Worm (Caenorhabditis elegans) whole organism, late embryonic: ENCODE data around the gene anoh-1.

Experiments
- C38D4.7 ChIP-seq: fragments of 200-800 bp; sonication (Bioruptor generic); optimal IDR thresholded peaks from 2 replicates; lab custom pipeline; 2018; ENCODE audit warnings: mild to moderate bottlenecking, missing genetic modification characterization, moderate library complexity, missing compliant biosample characterization
- ama-1 ChIP-seq: fragments of 150-350 bp; optimal IDR thresholded peaks from 2 replicates; lab custom pipeline; 2014
- ceh-19 ChIP-seq: fragments of 200-800 bp; sonication (Bioruptor generic); optimal IDR thresholded peaks from 2 replicates; lab custom pipeline; 2018; ENCODE audit warnings: mild to moderate bottlenecking, missing genetic modification characterization, missing compliant biosample characterization
- ceh-2 ChIP-seq: sonication (generic microtip); optimal IDR thresholded peaks from 2 replicates; lab custom pipeline; 2016; ENCODE audit warnings: missing genotype, missing genetic modification characterization, missing compliant biosample characterization
- ceh-24 ChIP-seq: sonication (generic microtip); optimal IDR thresholded peaks from 2 replicates; lab custom pipeline; 2016; ENCODE audit warnings: mild to moderate bottlenecking, missing genetic modification characterization, missing compliant biosample characterization
- ceh-30 ChIP-seq: fragments of 150-350 bp; optimal IDR thresholded peaks from 2 replicates; lab custom pipeline; 2014; ENCODE audit warnings: missing biosample characterization, missing genetic modification characterization
- ceh-31 ChIP-seq: sonication (generic microtip); optimal IDR thresholded peaks from 2 replicates; lab custom pipeline; 2016; ENCODE audit warnings: missing genetic modification characterization, missing compliant biosample characterization
- ceh-34 ChIP-seq: sonication (generic microtip); optimal IDR thresholded peaks from 2 replicates; lab custom pipeline; 2016; ENCODE audit warnings: mild to moderate bottlenecking, missing genetic modification characterization, missing compliant biosample characterization
- ceh-45 ChIP-seq: fragments of 200-800 bp; sonication (Bioruptor generic); IDR thresholded peaks from 2 replicates; pipeline ENCODE4 v1.3.6; 2022; ENCODE audit warnings: missing genetic modification reagents, missing genetic modification characterization, missing compliant biosample characterization
- ceh-48 ChIP-seq: sonication (generic microtip); optimal IDR thresholded peaks from 2 replicates; lab custom pipeline; 2016; ENCODE audit warnings: missing genetic modification characterization, inconsistent platforms, missing compliant biosample characterization
- ceh-9 ChIP-seq: sonication (generic microtip); optimal IDR thresholded peaks from 2 replicates; lab custom pipeline; 2016; ENCODE audit warnings: mild to moderate bottlenecking, missing genetic modification characterization, inconsistent platforms, missing compliant biosample characterization
- che-1 ChIP-seq: sonication (generic microtip); optimal IDR thresholded peaks from 2 replicates; lab custom pipeline; 2016; ENCODE audit warnings: mild to moderate bottlenecking, missing genetic modification characterization, missing compliant biosample characterization
- dmd-4 ChIP-seq: sonication (generic microtip); optimal IDR thresholded peaks from 2 replicates; lab custom pipeline; 2016; ENCODE audit warnings: borderline replicate concordance, missing genetic modification characterization, missing compliant biosample characterization
- dve-1 ChIP-seq: sonication (generic microtip); optimal IDR thresholded peaks from 2 replicates; lab custom pipeline; 2017; ENCODE audit warnings: antibody characterized with exemption, mild to moderate bottlenecking, missing genetic modification characterization, missing compliant biosample characterization
- elt-4 ChIP-seq: sonication (generic microtip); optimal IDR thresholded peaks from 2 replicates; lab custom pipeline; 2016; ENCODE audit warnings: missing genetic modification characterization, missing compliant biosample characterization
- ets-4 ChIP-seq: sonication (generic microtip); optimal IDR thresholded peaks from 2 replicates; lab custom pipeline; 2016; ENCODE audit warnings: missing genetic modification characterization, missing compliant biosample characterization
- eyg-1 ChIP-seq: sonication (generic microtip); optimal IDR thresholded peaks from 2 replicates; lab custom pipeline; 2016; ENCODE audit warnings: missing genotype, missing genetic modification characterization, missing compliant biosample characterization
- fkh-10 ChIP-seq: fragments of 150-350 bp; optimal IDR thresholded peaks from 2 replicates; lab custom pipeline; 2014; ENCODE audit warnings: missing biosample characterization, missing genetic modification reagents, missing genetic modification characterization
- hlh-13 ChIP-seq: fragments of 200-800 bp; sonication (Bioruptor generic); optimal IDR thresholded peaks from 2 replicates; lab custom pipeline; 2018; ENCODE audit warnings: mild to moderate bottlenecking, missing genetic modification characterization, missing compliant biosample characterization
- hlh-8 ChIP-seq: sonication (generic microtip); optimal IDR thresholded peaks from 2 replicates; lab custom pipeline; 2016; ENCODE audit warnings: missing genotype, missing genetic modification characterization, missing compliant biosample characterization
- lin-11 ChIP-seq: fragments of 200-800 bp; sonication (Bioruptor generic); optimal IDR thresholded peaks from 2 replicates; lab custom pipeline; 2018; ENCODE audit warnings: mild to moderate bottlenecking, missing genetic modification characterization, missing compliant biosample characterization
- madf-2 ChIP-seq: sonication (generic microtip); optimal IDR thresholded peaks from 2 replicates; lab custom pipeline; 2017; ENCODE audit warnings: missing genetic modification characterization, missing compliant biosample characterization
- npax-4 ChIP-seq: sonication (generic microtip); optimal IDR thresholded peaks from 2 replicates; lab custom pipeline; 2016; ENCODE audit warnings: missing genetic modification characterization, missing compliant biosample characterization
- odd-2 ChIP-seq: sonication (generic microtip); optimal IDR thresholded peaks from 2 replicates; lab custom pipeline; 2017; ENCODE audit warnings: antibody characterized with exemption, mild to moderate bottlenecking, missing genetic modification characterization, missing compliant biosample characterization
- pag-3 ChIP-seq: sonication (generic microtip); optimal IDR thresholded peaks from 2 replicates; lab custom pipeline; 2016; ENCODE audit warnings: missing compliant biosample characterization, missing genetic modification characterization, borderline replicate concordance
- pat-9 ChIP-seq: fragments of 200-800 bp; sonication (Bioruptor generic); optimal IDR thresholded peaks from 2 replicates; lab custom pipeline; 2018; ENCODE audit warnings: mild to moderate bottlenecking, missing genetic modification characterization, moderate library complexity, missing compliant biosample characterization
- pha-4 ChIP-seq: fragments of 150-350 bp; optimal IDR thresholded peaks from 2 replicates; lab custom pipeline; 2018; ENCODE audit warnings: missing biosample characterization, missing genetic modification reagents, missing genetic modification characterization
- pros-1 ChIP-seq: fragments of 150-350 bp; optimal IDR thresholded peaks from 2 replicates; lab custom pipeline; 2014; ENCODE audit warnings: missing biosample characterization, missing genetic modification reagents, missing genetic modification characterization
- ref-2 ChIP-seq: sonication (generic microtip); optimal IDR thresholded peaks from 2 replicates; lab custom pipeline; 2016; ENCODE audit warnings: missing genetic modification characterization, missing compliant biosample characterization
- rnt-1 ChIP-seq: sonication (generic microtip); optimal IDR thresholded peaks from 2 replicates; lab custom pipeline; 2016; ENCODE audit warnings: missing genetic modification characterization, missing compliant biosample characterization
- sdc-2 ChIP-seq: sonication (generic microtip); optimal IDR thresholded peaks from 2 replicates; lab custom pipeline; 2016; ENCODE audit warnings: missing genotype, missing genetic modification characterization, missing compliant biosample characterization
- sox-4 ChIP-seq: sonication (generic microtip); optimal IDR thresholded peaks from 2 replicates; lab custom pipeline; 2017; ENCODE audit warnings: mild to moderate bottlenecking, missing genetic modification characterization, inconsistent platforms, missing compliant biosample characterization
- syd-9 ChIP-seq: sonication (generic microtip); optimal IDR thresholded peaks from 2 replicates; lab custom pipeline; 2016; ENCODE audit warnings: mild to moderate bottlenecking, missing genetic modification characterization, moderate library complexity, missing compliant biosample characterization
- tbx-2 ChIP-seq: sonication (generic microtip); optimal IDR thresholded peaks from 2 replicates; lab custom pipeline; 2016; ENCODE audit warnings: missing genetic modification characterization, missing compliant biosample characterization
- tbx-7 ChIP-seq: sonication (generic microtip); optimal IDR thresholded peaks from 2 replicates; lab custom pipeline; 2016; ENCODE audit warnings: missing genotype, missing genetic modification characterization, missing compliant biosample characterization
- ttx-3 ChIP-seq: sonication (generic microtip); optimal IDR thresholded peaks from 2 replicates; lab custom pipeline; 2016; ENCODE audit warnings: missing genetic modification reagents, missing genetic modification characterization, missing compliant biosample characterization
- unc-42 ChIP-seq: sonication (generic microtip); optimal IDR thresholded peaks from 2 replicates; lab custom pipeline; 2016; ENCODE audit warnings: missing genotype, missing genetic modification characterization, missing compliant biosample characterization
- unc-55 ChIP-seq: sonication (generic microtip); optimal IDR thresholded peaks from 2 replicates; lab custom pipeline; 2017; ENCODE audit warnings: missing biosample characterization, missing genetic modification reagents, missing genetic modification characterization
- unc-86 ChIP-seq: sonication (generic microtip); optimal IDR thresholded peaks from 2 replicates; lab custom pipeline; 2016; ENCODE audit warnings: missing genetic modification characterization, missing compliant biosample characterization
- zip-5 ChIP-seq: sonication (generic microtip); optimal IDR thresholded peaks from 2 replicates; lab custom pipeline; 2016; ENCODE audit warnings: missing genetic modification characterization, missing compliant biosample characterization

Gene anoh-1

DNA sequence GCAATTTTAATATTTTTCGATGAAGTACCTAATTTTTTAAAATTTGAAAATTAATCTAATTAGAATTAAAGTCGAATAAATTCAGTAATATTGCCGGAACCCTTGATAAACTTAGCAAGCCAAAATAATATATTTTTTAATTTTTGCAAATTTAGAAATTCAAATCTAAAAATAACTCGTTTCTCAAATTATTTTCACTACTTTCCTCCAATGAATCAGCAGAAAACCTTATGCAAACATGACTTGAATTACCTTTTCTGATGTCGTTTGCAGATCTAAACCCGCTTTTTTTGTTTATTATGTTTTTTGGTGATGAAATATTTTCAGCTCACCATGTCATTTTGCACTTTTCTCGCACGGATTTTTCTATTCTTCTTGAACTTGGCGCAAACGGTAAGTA, 34.0 kb upstream of the anoh-1 start, which contains the start of gene tsp-3:
Gene tsp-3 (plus strand): TSS at position 301 of the 400 bp plus-strand sequence.
- no peak for TF ChIP-seq elt-4 (tag; lab: Kevin White, UChicago)
- no peak for TF ChIP-seq sox-4 (tag; lab: Kevin White, UChicago)
- TF ChIP-seq ceh-9 (tag; lab: Kevin White, UChicago) = no peak
- no peak for TF ChIP-seq pag-3 (tag; lab: Kevin White, UChicago)
- TF ChIP-seq ceh-45 (GFP tag; lab: Robert Waterston, UW) = no peak
- TF ChIP-seq C38D4.7 (GFP tag; lab: Kevin White, UChicago) = no peak
- no peak for TF ChIP-seq ceh-24 (tag; lab: Kevin White, UChicago)
- TF ChIP-seq ets-4 (tag; lab: Kevin White, UChicago) = no peak
- no peak for TF ChIP-seq unc-86 (tag; lab: Kevin White, UChicago)
- no peak for TF ChIP-seq unc-42 (tag; lab: Kevin White, UChicago)
- TF ChIP-seq unc-55 (GFP tag; lab: Kevin White, UChicago) = no peak
- no peak for TF ChIP-seq ceh-48 (tag; lab: Kevin White, UChicago)
- no peak for TF ChIP-seq sdc-2 (tag; lab: Kevin White, UChicago)
- no peak for TF ChIP-seq dve-1 (tag; lab: Kevin White, UChicago)
- TF ChIP-seq ttx-3 = no peak
- TF ChIP-seq pha-4 = no peak
- TF ChIP-seq che-1 = no peak
- TF ChIP-seq ceh-19 = no peak
- TF ChIP-seq ceh-34 (tag; lab: Kevin White, UChicago) = no peak
- TF ChIP-seq ceh-31 (tag; lab: Kevin White, UChicago) = no peak

DNA sequence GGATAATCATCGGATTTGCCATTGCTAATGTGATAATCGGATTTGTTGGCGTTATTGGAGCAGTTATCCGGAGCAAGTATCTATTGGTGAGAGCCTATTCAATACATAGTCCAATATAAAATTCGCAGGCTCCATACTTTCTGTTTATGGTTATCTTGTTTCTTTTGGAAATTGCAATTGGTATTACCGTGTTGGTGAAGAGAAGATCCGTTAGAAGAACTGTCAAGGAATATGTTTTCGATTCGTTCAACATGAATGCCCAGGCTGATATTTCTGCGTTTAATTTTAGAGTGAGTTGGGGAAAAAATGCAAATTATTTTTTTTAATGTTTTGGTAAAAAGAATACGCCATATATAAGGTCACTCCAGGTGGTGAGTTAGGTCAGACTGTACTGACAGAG, 33.3 kb upstream of the anoh-1 start:
- TF ChIP-seq ceh-2 (no peak), hlh-13 (no peak), tbx-2 (tag; lab: Kevin White, UChicago) (no peak), npax-4 (tag; lab: Kevin White, UChicago) (no peak), ets-4 (tag; lab: Kevin White, UChicago) (no peak), tbx-7 (no peak), ceh-48 (tag; lab: Kevin White, UChicago) (no peak)

DNA sequence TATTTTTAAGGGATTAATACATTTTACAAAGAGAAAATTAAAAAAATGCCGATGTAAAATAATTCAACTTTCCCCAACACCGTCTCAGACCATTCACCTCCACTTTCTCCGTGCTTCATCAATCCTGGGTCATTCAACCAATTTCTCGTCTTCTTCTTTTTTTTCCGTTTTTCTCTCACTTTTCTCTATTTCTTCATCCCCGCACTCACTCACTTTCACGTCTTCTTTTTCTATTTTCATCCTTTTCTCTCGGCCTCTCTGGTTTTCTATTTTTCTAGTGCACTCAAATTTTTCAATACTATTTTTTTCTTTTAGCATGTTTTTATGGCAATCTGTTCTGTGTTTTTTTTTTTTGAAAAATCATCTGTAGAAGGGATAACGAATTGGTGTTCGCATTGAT, 30.7 kb upstream of the anoh-1 start:
- no peak for TF ChIP-seq che-1
- peak; percentile 10 for TF ChIP-seq unc-42 (tag; lab: Kevin White, UChicago)
- TF ChIP-seq, all 69 proteins: peak for 1

DNA sequence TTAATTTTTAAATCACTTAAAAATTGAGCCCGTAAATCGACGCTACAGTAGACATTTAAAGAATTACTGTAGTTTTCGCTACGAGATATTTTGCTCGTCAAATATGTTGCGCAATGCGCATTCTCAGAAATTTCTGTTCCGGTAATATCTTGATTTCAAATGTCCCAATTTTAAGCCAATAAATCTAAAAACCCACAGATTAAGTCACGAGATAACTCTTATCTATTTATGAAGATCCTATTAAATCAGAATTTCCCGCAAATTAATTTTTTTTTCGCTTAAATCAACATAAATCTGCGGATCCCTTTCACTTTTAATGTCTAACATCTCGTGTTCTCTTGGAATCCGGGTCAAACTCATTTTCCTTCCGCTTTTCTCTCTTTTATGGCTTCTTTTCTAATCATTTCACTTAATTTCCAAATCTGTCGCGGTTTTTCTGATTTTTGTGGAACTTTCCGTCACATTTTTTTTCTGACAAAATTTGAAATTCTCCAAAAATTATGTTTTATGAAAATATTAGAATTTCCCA, 29.8 kb upstream of the anoh-1 start:
- TF ChIP-seq madf-2 (tag; lab: Kevin White, UChicago) (no peak), zip-5 (tag; lab: Kevin White, UChicago) (no peak), ama-1 (lab: Kevin White, UChicago) (no peak), ttx-3 (no peak), syd-9 (no peak), pat-9 (tag; lab: Kevin White, UChicago) (no peak), ceh-19 (no peak), rnt-1 (no peak), fkh-10 (GFP tag; lab: Kevin White, UChicago) (no peak), pros-1 (no peak)
- TF ChIP-seq, all 69 proteins: peak for 0

DNA sequence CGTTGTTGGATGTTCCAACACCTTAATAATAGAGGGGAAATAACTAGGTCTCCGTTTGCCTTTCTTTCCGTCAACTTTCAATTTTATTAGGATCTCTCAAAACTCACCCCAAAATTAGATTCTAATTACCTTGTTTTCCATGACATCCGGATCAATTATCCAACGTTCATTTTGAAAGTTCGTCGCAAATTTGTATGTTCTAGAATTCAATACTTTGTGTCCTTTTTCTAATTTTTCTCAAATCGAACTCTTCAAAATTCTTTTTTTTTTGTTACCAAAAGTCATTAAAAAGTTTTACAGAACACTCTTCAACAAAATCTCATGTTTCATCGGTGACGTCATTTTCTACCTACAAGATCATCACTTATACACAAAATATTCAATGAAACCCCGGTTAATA, 23.6 kb upstream of the anoh-1 start, which contains the start of gene Y43F4A.1:
Gene Y43F4A.1 (plus strand): TSS at position 301 of the 400 bp plus-strand sequence.
- TF ChIP-seq ref-2 (tag; lab: Kevin White, UChicago) = no peak
- no peak for TF ChIP-seq odd-2 (tag; lab: Kevin White, UChicago)
- no peak for TF ChIP-seq unc-55 (GFP tag; lab: Kevin White, UChicago)
- no peak for TF ChIP-seq eyg-1
- no peak for TF ChIP-seq dmd-4 (tag; lab: Kevin White, UChicago)
- no peak for TF ChIP-seq ceh-31 (tag; lab: Kevin White, UChicago)
- TF ChIP-seq zip-5 (tag; lab: Kevin White, UChicago) = no peak
- TF ChIP-seq ceh-30 (tag; lab: Kevin White, UChicago) = no peak
- no peak for TF ChIP-seq lin-11
- TF ChIP-seq pag-3 (tag; lab: Kevin White, UChicago) = no peak
- TF ChIP-seq hlh-13 = no peak
- no peak for TF ChIP-seq hlh-8 (tag; lab: Kevin White, UChicago)
- TF ChIP-seq, all 69 proteins: peak for 0
